Fruit fly (Drosophila melanogaster) whole organism, embryonic: ENCODE data around the gene Hsp70Aa.
A peak's percentile ranks its signal among the peaks of the same experiment; 100 is the strongest.

Experiments used
- Adf1 ChIP-seq: fragments of 200-800 bp; sonication (Bioruptor generic); IDR thresholded peaks from 2 replicates; pipeline ENCODE4 v1.3.6; 2022; ENCODE audit warnings: missing biosample characterization, missing genetic modification characterization
- Antp ChIP-seq: fragments of 200-800 bp; sonication (Bioruptor generic); optimal IDR thresholded peaks from 3 replicates; lab custom pipeline; 2016; ENCODE audit warnings: missing biosample characterization, missing genetic modification characterization
- B-H2 ChIP-seq: fragments of 200-800 bp; sonication (Bioruptor generic); optimal IDR thresholded peaks from 2 replicates; lab custom pipeline; 2018; ENCODE audit warnings: missing biosample characterization, mild to moderate bottlenecking, missing genetic modification characterization
- CG1024 ChIP-seq: fragments of 200-800 bp; sonication (Bioruptor generic); IDR thresholded peaks from 2 replicates; pipeline ENCODE4 v1.3.6; 2022; ENCODE audit warnings: missing biosample characterization, missing genetic modification characterization
- CG10959 ChIP-seq: fragments of 200-800 bp; sonication (Bioruptor generic); IDR thresholded peaks from 2 replicates; pipeline ENCODE4 v1.3.6; 2022; ENCODE audit warnings: missing biosample characterization, missing genetic modification characterization
- CG11504 ChIP-seq: fragments of 200-800 bp; sonication (Bioruptor generic); optimal IDR thresholded peaks from 3 replicates; lab custom pipeline; 2019; ENCODE audit warnings: missing biosample characterization, mild to moderate bottlenecking, missing genetic modification characterization, moderate library complexity
- CG12155 ChIP-seq: fragments of 200-800 bp; sonication (Bioruptor generic); optimal IDR thresholded peaks from 3 replicates; lab custom pipeline; 2016; ENCODE audit warnings: missing biosample characterization, missing genetic modification characterization
- CG14014 ChIP-seq: fragments of 200-800 bp; sonication (Bioruptor generic); IDR thresholded peaks from 2 replicates; pipeline ENCODE4 v1.3.6; 2022; ENCODE audit warnings: missing biosample characterization, missing genetic modification characterization
- CG14050 ChIP-seq: fragments of 200-800 bp; sonication (Bioruptor generic); IDR thresholded peaks from 3 replicates; pipeline ENCODE4 v1.3.6; 2022; ENCODE audit warnings: missing biosample characterization, missing genetic modification characterization
- CG14710 ChIP-seq: fragments of 200-800 bp; sonication (Bioruptor generic); optimal IDR thresholded peaks from 3 replicates; lab custom pipeline; 2019; ENCODE audit warnings: missing biosample characterization, mild to moderate bottlenecking, missing genetic modification characterization, moderate library complexity
- CG17568 ChIP-seq: fragments of 200-800 bp; sonication (Bioruptor generic); optimal IDR thresholded peaks from 2 replicates; lab custom pipeline; 2018; ENCODE audit warnings: missing biosample characterization, mild to moderate bottlenecking, missing genetic modification characterization, moderate library complexity
- CG17912 ChIP-seq: fragments of 200-800 bp; sonication (Bioruptor generic); optimal IDR thresholded peaks from 2 replicates; lab custom pipeline; 2018; ENCODE audit warnings: missing biosample characterization, mild to moderate bottlenecking, missing genetic modification characterization
- CG1832 ChIP-seq: fragments of 200-800 bp; sonication (Bioruptor generic); optimal IDR thresholded peaks from 2 replicates; lab custom pipeline; 2017; ENCODE audit warnings: missing biosample characterization, mild to moderate bottlenecking, missing genetic modification characterization, inconsistent platforms
- CG18764 ChIP-seq: fragments of 200-800 bp; sonication (Bioruptor generic); optimal IDR thresholded peaks from 3 replicates; lab custom pipeline; 2016; ENCODE audit warnings: missing biosample characterization, missing genetic modification characterization
- CG2889 ChIP-seq: fragments of 200-800 bp; sonication (Bioruptor generic); IDR thresholded peaks from 3 replicates; pipeline ENCODE4 v1.3.6; 2022; ENCODE audit warnings: missing biosample characterization, missing genetic modification characterization
- CG30403 ChIP-seq: fragments of 200-800 bp; sonication (Bioruptor generic); optimal IDR thresholded peaks from 3 replicates; lab custom pipeline; 2016; ENCODE audit warnings: missing biosample characterization, missing genetic modification characterization
- CG3065 ChIP-seq: fragments of 200-800 bp; sonication (Bioruptor generic); optimal IDR thresholded peaks from 2 replicates; lab custom pipeline; 2016; ENCODE audit warnings: missing biosample characterization, missing genetic modification characterization
- CG32767 ChIP-seq: fragments of 200-800 bp; sonication (Bioruptor generic); IDR thresholded peaks from 2 replicates; pipeline ENCODE4 v1.3.6; 2022; ENCODE audit warnings: missing biosample characterization, missing genetic modification characterization
- CG32772 ChIP-seq: fragments of 200-800 bp; sonication (Bioruptor generic); IDR thresholded peaks from 2 replicates; pipeline ENCODE4 v1.3.6; 2022; ENCODE audit warnings: missing biosample characterization, missing genetic modification characterization
- CG42726 ChIP-seq: fragments of 200-800 bp; sonication (Bioruptor generic); IDR thresholded peaks from 2 replicates; pipeline ENCODE4 v1.3.6; 2022; ENCODE audit warnings: missing biosample characterization, missing genetic modification characterization; ENCODE audit not compliant: partially characterized antibody
- CG4820 ChIP-seq: fragments of 200-800 bp; sonication (Bioruptor generic); optimal IDR thresholded peaks from 3 replicates; lab custom pipeline; 2016; ENCODE audit warnings: missing biosample characterization, missing genetic modification characterization
- CG4854 ChIP-seq: fragments of 200-800 bp; sonication (Bioruptor generic); optimal IDR thresholded peaks from 2 replicates; lab custom pipeline; 2016; ENCODE audit warnings: missing biosample characterization, missing genetic modification characterization, inconsistent platforms
- CG5245 ChIP-seq: fragments of 200-800 bp; sonication (Bioruptor generic); optimal IDR thresholded peaks from 3 replicates; lab custom pipeline; 2016; ENCODE audit warnings: missing biosample characterization, missing genetic modification characterization
- CG5953 ChIP-seq: fragments of 200-800 bp; sonication (Bioruptor generic); IDR thresholded peaks from 2 replicates; pipeline ENCODE4 v1.3.6; 2022; ENCODE audit warnings: missing biosample characterization, missing genetic modification characterization
- CG6654 ChIP-seq: fragments of 200-800 bp; sonication (Bioruptor generic); optimal IDR thresholded peaks from 2 replicates; lab custom pipeline; 2017; ENCODE audit warnings: missing biosample characterization, mild to moderate bottlenecking, missing genetic modification characterization
- CG7556 ChIP-seq: fragments of 200-800 bp; sonication (Bioruptor generic); optimal IDR thresholded peaks from 2 replicates; lab custom pipeline; 2017; ENCODE audit warnings: missing biosample characterization, mild to moderate bottlenecking, missing genetic modification characterization
- CG8290 ChIP-seq, 3 experiments: fragments of 200-800 bp; sonication (Bioruptor generic); optimal IDR thresholded peaks; 2 replicates each; lab custom pipeline; 2016 to 2019; ENCODE audit warnings: missing biosample characterization in 3 of 3, missing genetic modification characterization in 3 of 3, mild to moderate bottlenecking in 2 of 3, moderate library complexity in 1 of 3
- CG9609 ChIP-seq: fragments of 200-800 bp; sonication (Bioruptor generic); optimal IDR thresholded peaks from 3 replicates; lab custom pipeline; 2016; ENCODE audit warnings: missing biosample characterization, missing genetic modification characterization
- CG9727 ChIP-seq: fragments of 200-800 bp; sonication (Bioruptor generic); optimal IDR thresholded peaks from 3 replicates; lab custom pipeline; 2017; ENCODE audit warnings: missing biosample characterization, mild to moderate bottlenecking, missing genetic modification characterization
- Fer1 ChIP-seq: fragments of 200-800 bp; sonication (Bioruptor generic); optimal IDR thresholded peaks from 2 replicates; lab custom pipeline; 2017; ENCODE audit warnings: missing biosample characterization, mild to moderate bottlenecking, missing genetic modification characterization
- Lhr ChIP-seq: fragments of 200-800 bp; sonication (Bioruptor generic); optimal IDR thresholded peaks from 3 replicates; lab custom pipeline; 2017; ENCODE audit warnings: mild to moderate bottlenecking, missing biosample characterization, missing genetic modification reagents, missing genetic modification characterization
- Lpt ChIP-seq: fragments of >200 bp; optimal IDR thresholded peaks from 2 replicates; lab custom pipeline; 2018; ENCODE audit warnings: missing biosample characterization, missing genetic modification characterization
- MTF-1 ChIP-seq: fragments of 200-800 bp; sonication (Bioruptor generic); optimal IDR thresholded peaks from 2 replicates; lab custom pipeline; 2018; ENCODE audit warnings: missing biosample characterization, mild to moderate bottlenecking, missing genetic modification characterization, borderline replicate concordance
- PHDP ChIP-seq: fragments of 200-800 bp; sonication (Bioruptor generic); optimal IDR thresholded peaks from 3 replicates; lab custom pipeline; 2018; ENCODE audit warnings: missing biosample characterization, mild to moderate bottlenecking, missing genetic modification characterization, moderate library complexity
- Usf ChIP-seq: fragments of 200-800 bp; sonication (Bioruptor generic); optimal IDR thresholded peaks from 2 replicates; lab custom pipeline; 2017; ENCODE audit warnings: missing genotype, missing biosample characterization, missing genetic modification characterization
- Xbp1 ChIP-seq: fragments of 200-800 bp; sonication (Bioruptor generic); optimal IDR thresholded peaks from 3 replicates; lab custom pipeline; 2016; ENCODE audit warnings: missing biosample characterization, mild to moderate bottlenecking, missing genetic modification characterization
- bigmax ChIP-seq: fragments of 200-800 bp; sonication (Bioruptor generic); optimal IDR thresholded peaks from 2 replicates; lab custom pipeline; 2018; ENCODE audit warnings: missing biosample characterization, mild to moderate bottlenecking, missing genetic modification characterization
- br ChIP-seq: fragments of >200 bp; optimal IDR thresholded peaks from 2 replicates; lab custom pipeline; 2017
- cad ChIP-seq: fragments of >200 bp; optimal IDR thresholded peaks from 2 replicates; lab custom pipeline; 2017; ENCODE audit warnings: missing biosample characterization, missing genetic modification characterization
- chm ChIP-seq: fragments of 200-800 bp; sonication (Bioruptor generic); IDR thresholded peaks from 2 replicates; pipeline ENCODE4 v1.3.6; 2022; ENCODE audit warnings: missing biosample characterization, missing genetic modification characterization
- crp ChIP-seq, 2 experiments: fragments of 200-800 bp; sonication (Bioruptor generic); optimal IDR thresholded peaks; 2 replicates in 1 of 2; 3 replicates in 1 of 2; lab custom pipeline; 2017; ENCODE audit warnings: missing biosample characterization in 2 of 2, missing genetic modification characterization in 2 of 2, mild to moderate bottlenecking in 1 of 2, moderate library complexity in 1 of 2
- dan ChIP-seq: fragments of 200-800 bp; sonication (Bioruptor generic); IDR thresholded peaks from 2 replicates; pipeline ENCODE4 v1.3.6; 2022; ENCODE audit warnings: missing biosample characterization, missing genetic modification characterization
- dmrt11E ChIP-seq: fragments of 200-800 bp; sonication (Bioruptor generic); optimal IDR thresholded peaks from 3 replicates; lab custom pipeline; 2018; ENCODE audit warnings: missing biosample characterization, mild to moderate bottlenecking, missing genetic modification characterization, moderate library complexity
- ind ChIP-seq: fragments of 200-800 bp; sonication (Bioruptor generic); optimal IDR thresholded peaks from 3 replicates; lab custom pipeline; 2016; ENCODE audit warnings: missing biosample characterization, missing genetic modification characterization
- nom ChIP-seq: fragments of 200-800 bp; sonication (Bioruptor generic); optimal IDR thresholded peaks from 2 replicates; lab custom pipeline; 2017; ENCODE audit warnings: missing biosample characterization, missing genetic modification characterization, mild to moderate bottlenecking, moderate library complexity, missing genetic modification reagents
- pita ChIP-seq: fragments of 200-800 bp; sonication (Bioruptor generic); optimal IDR thresholded peaks from 2 replicates; lab custom pipeline; 2017; ENCODE audit warnings: missing biosample characterization, mild to moderate bottlenecking, missing genetic modification characterization
- salm ChIP-seq: fragments of 200-800 bp; sonication (Bioruptor generic); optimal IDR thresholded peaks from 2 replicates; lab custom pipeline; 2018; ENCODE audit warnings: missing biosample characterization, mild to moderate bottlenecking, missing genetic modification characterization
- scrt ChIP-seq: fragments of 200-800 bp; sonication (Bioruptor generic); optimal IDR thresholded peaks from 2 replicates; lab custom pipeline; 2018; ENCODE audit warnings: missing biosample characterization, mild to moderate bottlenecking, missing genetic modification characterization, moderate library complexity
- slou ChIP-seq: fragments of 200-800 bp; sonication (Bioruptor generic); optimal IDR thresholded peaks from 3 replicates; lab custom pipeline; 2016; ENCODE audit warnings: missing biosample characterization, missing genetic modification characterization
- slp2 ChIP-seq: fragments of 200-800 bp; sonication (Bioruptor generic); optimal IDR thresholded peaks from 2 replicates; lab custom pipeline; 2016; ENCODE audit warnings: missing biosample characterization, missing genetic modification characterization
- sr ChIP-seq: fragments of 200-800 bp; sonication (Bioruptor generic); IDR thresholded peaks from 3 replicates; pipeline ENCODE4 v1.3.6; 2022; ENCODE audit warnings: missing biosample characterization, missing genetic modification characterization
- ttk ChIP-seq: fragments of 200-800 bp; sonication (Bioruptor generic); IDR thresholded peaks from 2 replicates; pipeline ENCODE4 v2.1.2; 2022; ENCODE audit warnings: missing biosample characterization, missing genetic modification characterization

Hsp70Aa gene

DNA sequence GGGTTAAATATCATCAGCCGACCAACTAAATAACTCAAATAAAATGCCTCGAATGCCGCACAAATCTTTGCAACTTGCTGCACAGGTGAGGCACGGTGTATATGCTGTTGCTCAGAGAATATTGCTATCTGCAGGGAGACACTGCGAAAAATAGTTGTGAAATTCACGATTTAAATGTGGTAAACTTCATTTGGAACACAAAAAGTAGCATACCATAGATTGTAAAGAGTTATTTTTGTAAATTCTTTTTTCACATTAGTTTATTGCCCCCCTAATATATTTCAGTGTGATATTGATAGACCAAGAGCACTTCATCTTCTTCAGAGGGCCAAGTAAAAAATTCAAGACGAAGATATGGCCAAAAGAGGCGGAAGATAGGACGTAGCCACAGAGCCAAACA, 35.7 kb downstream of the Hsp70Aa start (continued):
- TF ChIP-seq slou (no peak), CG18764 (GFP tag; lab: Kevin White, UChicago) (no peak), CG4820 (GFP tag; lab: Kevin White, UChicago) (no peak), CG5245 (no peak), CG1832 (GFP tag; lab: Kevin White, UChicago) (no peak), Antp (peak; percentile 35), CG9727 (no peak), CG6654 (no peak), dan (no peak), CG14014 (no peak), scrt (GFP tag; lab: Kevin White, UChicago) (no peak), CG32772 (GFP tag; lab: Robert Waterston, UW) (0 out of 2 replicates have a peak, but pooled peaks have one; percentile 23), slp2 (GFP tag; lab: Kevin White, UChicago) (no peak), crp (GFP tag; optimal IDR thresholded peaks at IDR 0.05; lab: Kevin White, UChicago) (no peak), dmrt11E (tag; lab: Kevin White, UChicago) (no peak), CG11504 (no peak), CG4854 (GFP tag; lab: Kevin White, UChicago) (no peak), CG8290 (GFP tag; optimal IDR thresholded peaks at IDR 0.05; lab: Kevin White, UChicago) (no peak), CG8290 (tag; optimal IDR thresholded peaks at IDR 0.05; lab: Kevin White, UChicago) (no peak), CG7556 (no peak), MTF-1 (GFP tag; lab: Kevin White, UChicago) (no peak), Lpt (no peak), br (no peak), CG12155 (GFP tag; lab: Kevin White, UChicago) (no peak), ind (GFP tag; lab: Kevin White, UChicago) (peak; percentile 25), Fer1 (GFP tag; lab: Kevin White, UChicago) (no peak), CG14050 (GFP tag; lab: Robert Waterston, UW) (no peak), salm (tag; lab: Kevin White, UChicago) (no peak), CG17912 (GFP tag; lab: Kevin White, UChicago) (no peak), Lhr (GFP tag; lab: Kevin White, UChicago) (no peak), chm (GFP tag; lab: Robert Waterston, UW) (no peak), nom (GFP tag; lab: Kevin White, UChicago) (peak; percentile 40), PHDP (tag; lab: Kevin White, UChicago) (no peak), CG10959 (no peak), CG3065 (GFP tag; lab: Kevin White, UChicago) (no peak), Adf1 (GFP tag; lab: Robert Waterston, UW) (no peak), pita (GFP tag; lab: Kevin White, UChicago) (no peak), CG14710 (tag; lab: Kevin White, UChicago) (no peak), Usf (GFP tag; lab: Kevin White, UChicago) (no peak), CG42726 (GFP tag; lab: Robert Waterston, UW) (no peak), ttk (GFP tag; lab: Robert Waterston, UW) (no peak), CG5953 (no peak), bigmax (GFP tag; lab: Kevin White, UChicago) (no peak), CG9609 (no peak), Xbp1 (GFP tag; lab: Kevin White, UChicago) (peak; percentile 30), CG17568 (GFP tag; lab: Kevin White, UChicago) (no peak), CG1024 (GFP tag; lab: Robert Waterston, UW) (0 out of 2 replicates have a peak, but pooled peaks have one; percentile 3), cad (no peak), CG2889 (GFP tag; lab: Robert Waterston, UW) (no peak), CG30403 (GFP tag; lab: Kevin White, UChicago) (peak; percentile 8), sr (no peak), CG32767 (GFP tag; lab: Robert Waterston, UW) (no peak), B-H2 (no peak)
